Fruit fly (Drosophila melanogaster) whole organism, embryonic: ENCODE data around the gene Ptp69D.

ENCODE experiments used
- BEAF-32 ChIP-seq: fragments of 200-800 bp; sonication (Bioruptor generic); optimal IDR thresholded peaks from 3 replicates; lab custom pipeline; 2017; ENCODE audit warnings: missing biosample characterization, missing genetic modification characterization, mild to moderate bottlenecking, moderate library complexity, missing genetic modification reagents
- BtbVII ChIP-seq: fragments of 200-800 bp; sonication (Bioruptor generic); optimal IDR thresholded peaks from 3 replicates; lab custom pipeline; 2017; ENCODE audit warnings: missing biosample characterization, mild to moderate bottlenecking, missing genetic modification characterization
- Bteb2 ChIP-seq: fragments of 200-800 bp; sonication (Bioruptor generic); optimal IDR thresholded peaks from 2 replicates; lab custom pipeline; 2016; ENCODE audit warnings: missing biosample characterization, missing genetic modification characterization
- CG11247 ChIP-seq: fragments of 200-800 bp; sonication (Bioruptor generic); IDR thresholded peaks from 2 replicates; pipeline ENCODE4 v1.3.6; 2022; ENCODE audit warnings: missing biosample characterization, missing genetic modification characterization
- CG12769 ChIP-seq: fragments of 200-800 bp; sonication (Bioruptor generic); optimal IDR thresholded peaks from 2 replicates; lab custom pipeline; 2019; ENCODE audit warnings: missing biosample characterization, mild to moderate bottlenecking, missing genetic modification characterization, moderate library complexity
- CG14667 ChIP-seq: fragments of 200-800 bp; sonication (Bioruptor generic); IDR thresholded peaks from 2 replicates; pipeline ENCODE4 v1.3.6; 2022; ENCODE audit warnings: missing biosample characterization, missing genetic modification characterization
- CG14965 ChIP-seq: fragments of 200-800 bp; sonication (Bioruptor generic); optimal IDR thresholded peaks from 2 replicates; lab custom pipeline; 2016; ENCODE audit warnings: missing biosample characterization, missing genetic modification characterization, borderline replicate concordance
- CG1602 ChIP-seq: fragments of 200-800 bp; sonication (Bioruptor generic); optimal IDR thresholded peaks from 3 replicates; lab custom pipeline; 2016; ENCODE audit warnings: missing biosample characterization, missing genetic modification characterization
- CG1603 ChIP-seq: fragments of 200-800 bp; sonication (Bioruptor generic); optimal IDR thresholded peaks from 2 replicates; lab custom pipeline; 2019; ENCODE audit warnings: missing biosample characterization, mild to moderate bottlenecking, missing genetic modification characterization, moderate library complexity
- CG16813 ChIP-seq: fragments of 200-800 bp; sonication (Bioruptor generic); IDR thresholded peaks from 3 replicates; pipeline ENCODE4 v1.3.6; 2022; ENCODE audit warnings: missing biosample characterization, missing genetic modification characterization; ENCODE audit not compliant: partially characterized antibody
- CG16863 ChIP-seq: fragments of 200-800 bp; sonication (Bioruptor generic); optimal IDR thresholded peaks from 3 replicates; lab custom pipeline; 2016; ENCODE audit warnings: missing biosample characterization, missing genetic modification characterization
- CG18011 ChIP-seq: fragments of 200-800 bp; sonication (Bioruptor generic); optimal IDR thresholded peaks from 2 replicates; lab custom pipeline; 2017; ENCODE audit warnings: missing biosample characterization, missing genetic modification characterization, mild to moderate bottlenecking, moderate library complexity, missing genotype
- CG2875 ChIP-seq: fragments of 200-800 bp; sonication (Bioruptor generic); optimal IDR thresholded peaks from 2 replicates; lab custom pipeline; 2017; ENCODE audit warnings: missing biosample characterization, mild to moderate bottlenecking, missing genetic modification characterization, missing genetic modification reagents
- CG32532 ChIP-seq: fragments of 200-800 bp; sonication (Bioruptor generic); IDR thresholded peaks from 2 replicates; pipeline ENCODE4 v1.3.6; 2022; ENCODE audit warnings: missing biosample characterization, missing genetic modification characterization
- CG33557 ChIP-seq: fragments of 200-800 bp; sonication (Bioruptor generic); optimal IDR thresholded peaks from 2 replicates; lab custom pipeline; 2019; ENCODE audit warnings: missing biosample characterization, mild to moderate bottlenecking, missing genetic modification characterization, moderate library complexity
- CG3995 ChIP-seq: fragments of 200-800 bp; sonication (Bioruptor generic); optimal IDR thresholded peaks from 3 replicates; lab custom pipeline; 2016; ENCODE audit warnings: missing biosample characterization, missing genetic modification characterization
- CG6654 ChIP-seq: fragments of 200-800 bp; sonication (Bioruptor generic); optimal IDR thresholded peaks from 2 replicates; lab custom pipeline; 2017; ENCODE audit warnings: missing biosample characterization, mild to moderate bottlenecking, missing genetic modification characterization
- CG8478 ChIP-seq: fragments of >200 bp; optimal IDR thresholded peaks from 2 replicates; lab custom pipeline; 2018
- CG8924 ChIP-seq: fragments of 200-800 bp; optimal IDR thresholded peaks from 3 replicates; lab custom pipeline; 2019; ENCODE audit warnings: missing biosample characterization, mild to moderate bottlenecking, missing genetic modification characterization, moderate library complexity
- CG9727 ChIP-seq: fragments of 200-800 bp; sonication (Bioruptor generic); optimal IDR thresholded peaks from 3 replicates; lab custom pipeline; 2017; ENCODE audit warnings: missing biosample characterization, mild to moderate bottlenecking, missing genetic modification characterization
- CkIIα-i1 ChIP-seq: fragments of 200-800 bp; sonication (Bioruptor generic); IDR thresholded peaks from 2 replicates; pipeline ENCODE4 v1.3.6; 2022; ENCODE audit warnings: missing biosample characterization, missing genetic modification characterization
- CoRest ChIP-seq: fragments of 200-800 bp; sonication (Bioruptor generic); optimal IDR thresholded peaks from 3 replicates; lab custom pipeline; 2018; ENCODE audit warnings: missing biosample characterization, mild to moderate bottlenecking, missing genetic modification characterization, moderate library complexity
- Fer3 ChIP-seq: fragments of 200-800 bp; sonication (Bioruptor generic); optimal IDR thresholded peaks from 2 replicates; lab custom pipeline; 2018; ENCODE audit warnings: missing biosample characterization, mild to moderate bottlenecking, missing genetic modification characterization, moderate library complexity
- HLHmδ ChIP-seq: fragments of 200-800 bp; sonication (Bioruptor generic); optimal IDR thresholded peaks from 2 replicates; lab custom pipeline; 2018; ENCODE audit warnings: missing biosample characterization, mild to moderate bottlenecking, missing genetic modification characterization, moderate library complexity
- Hmr ChIP-seq: fragments of 200-800 bp; sonication (Bioruptor generic); optimal IDR thresholded peaks from 3 replicates; lab custom pipeline; 2017; ENCODE audit warnings: mild to moderate bottlenecking, missing biosample characterization, missing genetic modification reagents, missing genetic modification characterization
- Hr51 ChIP-seq, 2 experiments: fragments of 200-800 bp; sonication (Bioruptor generic); optimal IDR thresholded peaks; 2 replicates in 1 of 2; 3 replicates in 1 of 2; lab custom pipeline; 2016 to 2018; ENCODE audit warnings: missing biosample characterization in 2 of 2, missing genetic modification characterization in 2 of 2, mild to moderate bottlenecking in 1 of 2, moderate library complexity in 1 of 2
- Mes4 ChIP-seq: fragments of 200-800 bp; sonication (Bioruptor generic); optimal IDR thresholded peaks from 2 replicates; lab custom pipeline; 2016; ENCODE audit warnings: missing biosample characterization, missing genetic modification characterization
- Ptx1 ChIP-seq: fragments of 200-800 bp; sonication (Bioruptor generic); IDR thresholded peaks from 2 replicates; pipeline ENCODE4 v1.3.6; 2022; ENCODE audit warnings: missing biosample characterization, missing genetic modification characterization
- Sin3A ChIP-seq: fragments of >200 bp; optimal IDR thresholded peaks from 2 replicates; lab custom pipeline; 2018
- ac ChIP-seq: fragments of 200-800 bp; sonication (Bioruptor generic); optimal IDR thresholded peaks from 3 replicates; lab custom pipeline; 2017; ENCODE audit warnings: missing biosample characterization, mild to moderate bottlenecking, missing genetic modification characterization
- aop ChIP-seq: fragments of 200-800 bp; sonication (Bioruptor generic); IDR thresholded peaks from 2 replicates; pipeline ENCODE4 v1.3.6; 2022; ENCODE audit warnings: missing biosample characterization, missing genetic modification characterization
- ara ChIP-seq: fragments of 200-800 bp; sonication (Bioruptor generic); IDR thresholded peaks from 2 replicates; pipeline ENCODE4 v1.3.6; 2022; ENCODE audit warnings: missing biosample characterization, missing genetic modification characterization
- dati ChIP-seq: fragments of 200-800 bp; sonication (Bioruptor generic); IDR thresholded peaks from 2 replicates; pipeline ENCODE4 v1.3.6; 2022; ENCODE audit warnings: missing biosample characterization, missing genetic modification characterization
- emc ChIP-seq: fragments of 200-800 bp; sonication (Bioruptor generic); optimal IDR thresholded peaks from 2 replicates; lab custom pipeline; 2016; ENCODE audit warnings: missing biosample characterization, missing genetic modification characterization
- eve ChIP-seq, 2 experiments: fragments of >200 bp; optimal IDR thresholded peaks; 2 replicates each; lab custom pipeline; 2017; ENCODE audit warnings: missing biosample characterization in 2 of 2, missing genetic modification characterization in 2 of 2
- grau ChIP-seq: fragments of 200-800 bp; optimal IDR thresholded peaks from 3 replicates; lab custom pipeline; 2019; ENCODE audit warnings: missing biosample characterization, mild to moderate bottlenecking, missing genetic modification characterization, moderate library complexity
- hb ChIP-seq: fragments of 200-800 bp; sonication (Bioruptor generic); IDR thresholded peaks from 3 replicates; pipeline ENCODE4 v1.3.6; 2022; ENCODE audit warnings: missing biosample characterization, missing genetic modification characterization; ENCODE audit not compliant: partially characterized antibody
- her ChIP-seq: fragments of 200-800 bp; sonication (Bioruptor generic); optimal IDR thresholded peaks from 2 replicates; lab custom pipeline; 2016; ENCODE audit warnings: missing biosample characterization, missing genetic modification characterization
- hkb ChIP-seq, 2 experiments: fragments of 200-800 bp in 1 of 2; fragments of >200 bp in 1 of 2; sonication (Bioruptor generic) in 1 of 2; IDR thresholded peaks in 1 of 2; optimal IDR thresholded peaks in 1 of 2; 2 replicates each; pipeline versions ENCODE4 v1.3.6 to Lab custom; 2017 to 2022; ENCODE audit warnings: missing biosample characterization in 1 of 2, missing genetic modification characterization in 1 of 2
- inv ChIP-seq: fragments of 200-800 bp; sonication (Bioruptor generic); IDR thresholded peaks from 2 replicates; pipeline ENCODE4 v1.3.6; 2022; ENCODE audit warnings: missing biosample characterization, missing genetic modification characterization; ENCODE audit not compliant: partially characterized antibody
- jing ChIP-seq: fragments of 200-800 bp; sonication (Bioruptor generic); optimal IDR thresholded peaks from 2 replicates; lab custom pipeline; 2018; ENCODE audit warnings: missing biosample characterization, mild to moderate bottlenecking, missing genetic modification characterization
- lilli ChIP-seq: fragments of 200-800 bp; sonication (Bioruptor generic); optimal IDR thresholded peaks from 3 replicates; lab custom pipeline; 2016; ENCODE audit warnings: missing biosample characterization, missing genetic modification characterization
- oc ChIP-seq: fragments of 200-800 bp; sonication (Bioruptor generic); optimal IDR thresholded peaks from 2 replicates; lab custom pipeline; 2018; ENCODE audit warnings: missing biosample characterization, mild to moderate bottlenecking, missing genetic modification characterization, moderate library complexity
- pb ChIP-seq: fragments of 200-800 bp; sonication (Bioruptor generic); optimal IDR thresholded peaks from 3 replicates; lab custom pipeline; 2016; ENCODE audit warnings: missing biosample characterization, missing genetic modification characterization
- so ChIP-seq: fragments of 200-800 bp; sonication (Bioruptor generic); IDR thresholded peaks from 3 replicates; pipeline ENCODE4 v1.3.6; 2022; ENCODE audit warnings: missing biosample characterization, missing genetic modification characterization
- stwl ChIP-seq: fragments of 200-800 bp; sonication (Bioruptor generic); optimal IDR thresholded peaks from 3 replicates; lab custom pipeline; 2018; ENCODE audit warnings: missing biosample characterization, mild to moderate bottlenecking, missing genetic modification characterization, moderate library complexity
- tll ChIP-seq, 2 experiments: fragments of 200-800 bp in 1 of 2; fragments of >200 bp in 1 of 2; sonication (Bioruptor generic) in 1 of 2; optimal IDR thresholded peaks; 2 replicates each; lab custom pipeline; 2017 to 2019; ENCODE audit warnings: missing biosample characterization in 2 of 2, missing genetic modification characterization in 2 of 2, mild to moderate bottlenecking in 1 of 2, moderate library complexity in 1 of 2
- trem ChIP-seq: fragments of 200-800 bp; optimal IDR thresholded peaks from 3 replicates; lab custom pipeline; 2019; ENCODE audit warnings: missing biosample characterization, mild to moderate bottlenecking, missing genetic modification characterization, moderate library complexity
- wor ChIP-seq: fragments of 200-800 bp; sonication (Bioruptor generic); IDR thresholded peaks from 2 replicates; pipeline ENCODE4 v1.3.6; 2022; ENCODE audit warnings: missing biosample characterization, missing genetic modification characterization
- zen ChIP-seq: fragments of 200-800 bp; sonication (Bioruptor generic); optimal IDR thresholded peaks from 3 replicates; lab custom pipeline; 2018; ENCODE audit warnings: missing biosample characterization, mild to moderate bottlenecking, missing genetic modification characterization, moderate library complexity
- zf30C ChIP-seq: fragments of 200-800 bp; sonication (Bioruptor generic); optimal IDR thresholded peaks from 3 replicates; lab custom pipeline; 2018; ENCODE audit warnings: missing biosample characterization, mild to moderate bottlenecking, missing genetic modification characterization

Gene Ptp69D

dm6 chr3L:12734550-12735012, at the start of gene Ptp69D, which contains the start of gene SmD1 (continued):
- TF ChIP-seq CG16813 (GFP tag; lab: Robert Waterston, UW) (peak; percentile 87), BtbVII (no peak), CG1603 (peak; percentile 99), inv (GFP tag; lab: Robert Waterston, UW) (peak; percentile 82), CG16863 (GFP tag; lab: Kevin White, UChicago) (no peak), dati (GFP tag; lab: Robert Waterston, UW) (no peak), hb (peak; percentile 73), wor (GFP tag; lab: Robert Waterston, UW) (no peak), CG12769 (no peak), Mes4 (no peak), trem (tag; lab: Kevin White, UChicago) (peak; percentile 68), CG11247 (GFP tag; lab: Robert Waterston, UW) (no peak), her (no peak), CoRest (no peak), Fer3 (tag; lab: Kevin White, UChicago) (no peak), pb (no peak), CG14965 (no peak), Bteb2 (no peak), Sin3A (peak; percentile 86), emc (GFP tag; lab: Kevin White, UChicago) (no peak), eve (GFP tag; optimal IDR thresholded peaks at IDR 0.05; lab: Kevin White, UChicago) (no peak), CG33557 (GFP tag; lab: Kevin White, UChicago) (peak; percentile 13), stwl (peak; percentile 69), CG1602 (GFP tag; lab: Kevin White, UChicago) (no peak), zf30C (GFP tag; lab: Kevin White, UChicago) (no peak), ara (GFP tag; lab: Robert Waterston, UW) (no peak), ac (no peak), CG3995 (GFP tag; lab: Kevin White, UChicago) (peak; percentile 26), BEAF-32 (GFP tag; lab: Kevin White, UChicago) (peak; percentile 94), CG14667 (GFP tag; lab: Robert Waterston, UW) (no peak; the same call in 1 of the 2 replicates), CG9727 (GFP tag; lab: Kevin White, UChicago) (no peak), CG8478 (lab: Kevin White, UChicago) (no peak), so (GFP tag; lab: Robert Waterston, UW) (no peak), CG32532 (GFP tag; lab: Robert Waterston, UW) (no peak), Ptx1 (GFP tag; lab: Robert Waterston, UW) (no peak), aop (GFP tag; lab: Robert Waterston, UW) (no peak), jing (GFP tag; lab: Kevin White, UChicago) (no peak), CG8924 (tag; lab: Kevin White, UChicago) (peak; percentile 67), zen (no peak), CG6654 (no peak), CG18011 (no peak), CG2875 (GFP tag; lab: Kevin White, UChicago) (no peak), CkIIα-i1 (GFP tag; lab: Robert Waterston, UW) (no peak), Hmr (GFP tag; lab: Kevin White, UChicago) (no peak), grau (no peak), HLHmδ (no peak), hkb (optimal IDR thresholded peaks at IDR 0.05; lab: Kevin White, UChicago) (peak; percentile 14), hkb (GFP tag; IDR thresholded peaks at IDR 0.05; lab: Robert Waterston, UW) (no peak), tll (GFP tag; optimal IDR thresholded peaks at IDR 0.05; lab: Kevin White, UChicago) (peak in 1 of 2 experiments; percentile 48), oc (tag; lab: Kevin White, UChicago) (no peak), Hr51 (GFP tag; optimal IDR thresholded peaks at IDR 0.05; lab: Kevin White, UChicago) (no peak), lilli (GFP tag; lab: Kevin White, UChicago) (no peak)
